Worm (Caenorhabditis elegans): Measurements from ENCODE around the gene gldi-3.

Gene gldi-3

ce11 chrII:9316801-9317200 lies 36.9 kb upstream of the gldi-3 start:
- TF ChIP-seq cnd-1 (tag; optimal IDR thresholded peaks at IDR 0.05) (peak; percentile 30), ham-2 (GFP tag; optimal IDR thresholded peaks at IDR 0.05) (no peak), sem-2 (GFP tag; optimal IDR thresholded peaks at IDR 0.05) (no peak), ceh-83 (GFP tag; optimal IDR thresholded peaks at IDR 0.05) (no peak), nhr-76 (tag; optimal IDR thresholded peaks at IDR 0.05) (no peak), mls-2 (tag; optimal IDR thresholded peaks at IDR 0.05) (no peak), elt-3 (tag; optimal IDR thresholded peaks at IDR 0.05) (no peak), drap-1 (GFP tag; optimal IDR thresholded peaks at IDR 0.05) (no peak), lsy-2 (tag; optimal IDR thresholded peaks at IDR 0.05) (no peak), nhr-2 (tag; optimal IDR thresholded peaks at IDR 0.05) (peak; percentile 93), elt-1 (tag; optimal IDR thresholded peaks at IDR 0.05; ENCODE audit: borderline replicate concordance, insufficient read depth) (no peak), zip-8 (tag; optimal IDR thresholded peaks at IDR 0.05) (peak; percentile 72), M03D4.4 (tag; optimal IDR thresholded peaks at IDR 0.05) (no peak), nhr-28 (tag; optimal IDR thresholded peaks at IDR 0.05) (no peak), ces-1 (GFP tag; optimal IDR thresholded peaks at IDR 0.05) (no peak), lin-32 (GFP tag; optimal IDR thresholded peaks at IDR 0.05) (no peak), hlh-1 (tag; optimal IDR thresholded peaks at IDR 0.05) (no peak), unc-39 (tag; optimal IDR thresholded peaks at IDR 0.05) (peak; percentile 38), sptf-1 (tag; optimal IDR thresholded peaks at IDR 0.05) (no peak), snpc-4 (tag; optimal IDR thresholded peaks at IDR 0.05) (no peak), blmp-1 (tag; optimal IDR thresholded peaks at IDR 0.05) (no peak), pha-4 (tag; optimal IDR thresholded peaks at IDR 0.05) (peak; percentile 2), nhr-237 (tag; optimal IDR thresholded peaks at IDR 0.05) (no peak), unc-120 (tag; optimal IDR thresholded peaks at IDR 0.05; ENCODE audit: poor library complexity, severe bottlenecking) (no peak), ztf-11 (tag; optimal IDR thresholded peaks at IDR 0.05) (no peak), unc-62 (GFP tag; optimal IDR thresholded peaks at IDR 0.05) (no peak), flh-1 (GFP tag; optimal IDR thresholded peaks at IDR 0.05) (no peak), tbx-8 (GFP tag; optimal IDR thresholded peaks at IDR 0.05) (no peak), mab-5 (tag; optimal IDR thresholded peaks at IDR 0.05) (no peak), ceh-39 (tag; optimal IDR thresholded peaks at IDR 0.05) (no peak), nhr-12 (tag; optimal IDR thresholded peaks at IDR 0.05) (no peak), bed-3 (GFP tag; optimal IDR thresholded peaks at IDR 0.05) (no peak), lin-13 (tag; optimal IDR thresholded peaks at IDR 0.05) (no peak), ceh-43 (GFP tag; optimal IDR thresholded peaks at IDR 0.05) (no peak), mep-1 (tag; optimal IDR thresholded peaks at IDR 0.05) (no peak)

ce11 chrII:9315692-9316091 lies 35.8 kb upstream of the gldi-3 start:
- TF ChIP-seq ces-1 (GFP tag; optimal IDR thresholded peaks at IDR 0.05) (peak; percentile 57), bed-3 (GFP tag; optimal IDR thresholded peaks at IDR 0.05) (no peak), unc-62 (GFP tag; optimal IDR thresholded peaks at IDR 0.05) (peak; percentile 91), elt-3 (tag; optimal IDR thresholded peaks at IDR 0.05) (no peak)

- no peak for TF ChIP-seq ham-2 (GFP tag; optimal IDR thresholded peaks at IDR 0.05)
- TF ChIP-seq ceh-83 (GFP tag; optimal IDR thresholded peaks at IDR 0.05) = no peak
- TF ChIP-seq blmp-1 (tag; optimal IDR thresholded peaks at IDR 0.05) = no peak
- TF ChIP-seq hlh-1 (tag; optimal IDR thresholded peaks at IDR 0.05) = no peak
- TF ChIP-seq unc-39 (tag; optimal IDR thresholded peaks at IDR 0.05) = no peak
- TF ChIP-seq sptf-1 (tag; optimal IDR thresholded peaks at IDR 0.05) = no peak
- TF ChIP-seq ceh-43 (GFP tag; optimal IDR thresholded peaks at IDR 0.05) = no peak
- TF ChIP-seq mls-2 (tag; optimal IDR thresholded peaks at IDR 0.05) = no peak
- no peak for TF ChIP-seq nhr-237 (tag; optimal IDR thresholded peaks at IDR 0.05)
- no peak for TF ChIP-seq zip-8 (tag; optimal IDR thresholded peaks at IDR 0.05)
- TF ChIP-seq unc-62 (GFP tag; optimal IDR thresholded peaks at IDR 0.05) = no peak
- TF ChIP-seq unc-120 (tag; optimal IDR thresholded peaks at IDR 0.05; ENCODE audit: poor library complexity, severe bottlenecking) = no peak
- TF ChIP-seq snpc-4 (tag; optimal IDR thresholded peaks at IDR 0.05) = no peak
- TF ChIP-seq drap-1 (GFP tag; optimal IDR thresholded peaks at IDR 0.05) = no peak
- TF ChIP-seq mab-5 (tag; optimal IDR thresholded peaks at IDR 0.05) = no peak
- TF ChIP-seq sem-2 (GFP tag; optimal IDR thresholded peaks at IDR 0.05) = no peak
- no peak for TF ChIP-seq nhr-12 (tag; optimal IDR thresholded peaks at IDR 0.05)
- no peak for TF ChIP-seq M03D4.4 (tag; optimal IDR thresholded peaks at IDR 0.05)
Observed at ce11 chrII:9314733-9315132, 34.8 kb upstream of the gldi-3 start.

- TF ChIP-seq cnd-1 (tag; optimal IDR thresholded peaks at IDR 0.05) (no peak), mls-2 (tag; optimal IDR thresholded peaks at IDR 0.05) (peak; percentile 1), ces-1 (GFP tag; optimal IDR thresholded peaks at IDR 0.05) (peak; percentile 50)
Observed at ce11 chrII:9313335-9313734, 33.4 kb upstream of the gldi-3 start.

Measured in whole organism, mixed stage, embryonic.